Worm (Caenorhabditis elegans) whole organism, L2 larva: ENCODE data around the gene F44D12.6.

ENCODE experiments used
- F13H6.1 ChIP-seq: sonication (generic microtip); optimal IDR thresholded peaks from 2 replicates; lab custom pipeline; 2016; ENCODE audit warnings: missing genetic modification characterization, missing compliant biosample characterization
- ama-1 ChIP-seq: fragments of 150-350 bp; optimal IDR thresholded peaks from 2 replicates; lab custom pipeline; 2018; ENCODE audit warnings: inconsistent platforms
- lin-13 ChIP-seq: fragments of 150-350 bp; optimal IDR thresholded peaks from 2 replicates; lab custom pipeline; 2014; ENCODE audit warnings: missing biosample characterization, missing genetic modification reagents, missing genetic modification characterization
- nhr-11 ChIP-seq: fragments of 150-350 bp; optimal IDR thresholded peaks from 2 replicates; lab custom pipeline; 2014; ENCODE audit warnings: missing biosample characterization, missing genetic modification characterization
- nhr-6 ChIP-seq: fragments of 150-350 bp; optimal IDR thresholded peaks from 2 replicates; lab custom pipeline; 2014; ENCODE audit warnings: missing biosample characterization, missing genetic modification characterization
- skn-1 ChIP-seq: sonication (generic microtip); optimal IDR thresholded peaks from 2 replicates; lab custom pipeline; 2017; ENCODE audit warnings: missing biosample characterization, missing genetic modification characterization
- sma-9 ChIP-seq, 2 experiments: fragments of 150-350 bp in 1 of 2; sonication (generic microtip) in 1 of 2; optimal IDR thresholded peaks; 2 replicates each; lab custom pipeline; 2014 to 2016; ENCODE audit warnings: missing genetic modification characterization in 2 of 2, mild to moderate bottlenecking in 1 of 2, missing biosample characterization in 1 of 2, missing compliant biosample characterization in 1 of 2, missing genetic modification reagents in 1 of 2, moderate library complexity in 1 of 2
- unc-55 ChIP-seq: fragments of 150-350 bp; sonication (generic microtip); optimal IDR thresholded peaks from 3 replicates; lab custom pipeline; 2014; ENCODE audit warnings: missing biosample characterization, missing genetic modification reagents, missing genetic modification characterization
- unc-62 ChIP-seq: fragments of 150-350 bp; optimal IDR thresholded peaks from 2 replicates; lab custom pipeline; 2014; ENCODE audit warnings: missing biosample characterization, missing genetic modification reagents, missing genetic modification characterization

DNA sequence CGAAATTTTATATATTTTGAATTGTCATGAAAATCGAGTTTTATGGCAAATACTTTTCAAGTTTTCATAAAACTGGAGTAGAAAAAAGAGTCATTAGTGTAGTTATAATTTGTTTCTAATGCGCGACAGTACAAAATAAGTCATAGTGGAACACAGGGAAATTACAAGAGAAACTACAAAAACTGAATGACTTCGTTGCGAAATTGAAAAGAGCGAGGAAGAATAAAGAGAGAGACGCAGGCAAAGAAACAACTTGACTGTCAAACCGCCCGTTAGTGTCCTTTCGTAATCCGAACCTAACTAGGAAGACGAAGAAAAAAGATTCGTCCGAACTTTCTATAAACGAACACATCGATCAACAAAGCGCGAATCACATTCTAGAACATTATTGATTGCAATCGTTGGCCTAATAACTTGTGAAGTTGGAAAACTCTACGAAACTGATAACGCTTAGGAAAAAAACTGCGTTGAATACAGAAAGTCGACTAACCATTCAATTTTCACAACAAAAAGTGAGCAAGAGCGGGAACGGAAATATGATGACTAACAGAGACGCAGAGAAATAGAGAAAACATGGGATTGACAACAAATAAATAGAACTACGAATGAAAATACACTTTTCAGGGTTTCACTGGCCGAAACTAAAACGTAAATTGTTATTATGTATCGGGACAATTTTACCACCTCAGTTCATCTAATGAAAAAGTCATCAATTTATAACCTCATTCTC is 39.6 kb upstream of the F44D12.6 start:
- TF ChIP-seq nhr-6 (tag; lab: Kevin White, UChicago), result no peak
- TF ChIP-seq skn-1, result peak; percentile 70
- no peak for TF ChIP-seq unc-55 (GFP tag; lab: Kevin White, UChicago)
- no peak for TF ChIP-seq sma-9 (GFP tag; optimal IDR thresholded peaks at IDR 0.05; lab: Kevin White, UChicago)
- TF ChIP-seq sma-9 (tag; optimal IDR thresholded peaks at IDR 0.05; lab: Kevin White, UChicago), result no peak
- no peak for TF ChIP-seq lin-13 (GFP tag; lab: Kevin White, UChicago)
- no peak for TF ChIP-seq nhr-11
- TF ChIP-seq unc-62, result no peak
- no peak for TF ChIP-seq ama-1
- TF ChIP-seq F13H6.1 (tag; lab: Kevin White, UChicago), result no peak
